Worm (Caenorhabditis elegans) whole organism, midembryonic: Measurements from ENCODE around the gene vit-1.

ENCODE experiments used
- T22C8.4 ChIP-seq: fragments of 200-800 bp; sonication (Bioruptor generic); IDR thresholded peaks from 2 replicates; pipeline ENCODE4 v1.3.6; 2022; ENCODE audit warnings: missing genetic modification characterization, missing compliant biosample characterization
- cog-1 ChIP-seq: sonication (generic microtip); optimal IDR thresholded peaks from 2 replicates; lab custom pipeline; 2016; ENCODE audit warnings: missing genetic modification characterization, missing compliant biosample characterization
- flt-1 ChIP-seq: fragments of 200-800 bp; sonication (Bioruptor generic); IDR thresholded peaks from 2 replicates; pipeline ENCODE4 v1.3.6; 2022; ENCODE audit warnings: missing genetic modification characterization, missing compliant biosample characterization
- klf-2 ChIP-seq: fragments of 200-800 bp; sonication (Bioruptor generic); conservative IDR thresholded peaks from 2 replicates; pipeline ENCODE4 v1.3.6; 2022; ENCODE audit warnings: missing genetic modification reagents, missing genetic modification characterization, missing compliant biosample characterization
- med-1 ChIP-seq: sonication (generic microtip); optimal IDR thresholded peaks from 2 replicates; lab custom pipeline; 2017; ENCODE audit warnings: missing genetic modification characterization, mild to moderate bottlenecking, missing compliant biosample characterization, antibody characterized with exemption, missing genetic modification reagents; ENCODE audit not compliant: insufficient read depth
- ref-1 ChIP-seq: fragments of 200-800 bp; sonication (Bioruptor generic); conservative IDR thresholded peaks from 2 replicates; pipeline ENCODE4 v1.3.6; 2022; ENCODE audit warnings: missing genetic modification reagents, missing genetic modification characterization, missing compliant biosample characterization
- tab-1 ChIP-seq: fragments of 200-800 bp; sonication (Bioruptor generic); IDR thresholded peaks from 2 replicates; pipeline ENCODE4 v1.3.6; 2022; ENCODE audit warnings: missing genetic modification characterization, missing compliant biosample characterization
- ztf-23 ChIP-seq: fragments of 200-800 bp; sonication (Bioruptor generic); IDR thresholded peaks from 2 replicates; pipeline ENCODE4 v1.3.6; 2022; ENCODE audit warnings: missing genetic modification reagents, missing genetic modification characterization, missing compliant biosample characterization
- ztf-29 ChIP-seq: fragments of 200-800 bp; sonication (Bioruptor generic); IDR thresholded peaks from 2 replicates; pipeline ENCODE4 v1.3.6; 2022; ENCODE audit warnings: missing genetic modification reagents, missing genetic modification characterization, missing compliant biosample characterization

Gene vit-1

ce11 chrX:7778786-7779185 lies 51.1 kb downstream of the vit-1 start:
- no peak for TF ChIP-seq ref-1 (GFP tag; lab: Robert Waterston, UW)
- no peak for TF ChIP-seq ztf-23 (GFP tag; lab: Robert Waterston, UW)
- no peak for TF ChIP-seq ztf-29 (GFP tag; lab: Robert Waterston, UW)
- no peak for TF ChIP-seq flt-1
- TF ChIP-seq klf-2 (GFP tag; lab: Robert Waterston, UW), result no peak
- TF ChIP-seq cog-1 (tag; lab: Kevin White, UChicago), result no peak
- TF ChIP-seq med-1 (GFP tag; lab: Kevin White, UChicago), result no peak
- TF ChIP-seq T22C8.4 (GFP tag; lab: Robert Waterston, UW), result no peak
- TF ChIP-seq tab-1 (GFP tag; lab: Robert Waterston, UW), result no peak

ce11 chrX:7779527-7780033 lies 51.9 kb downstream of the vit-1 start, which contains the start of gene ZK154.1:
TSS of gene ZK154.1 (plus strand) at chrX:7779577.
- TF ChIP-seq tab-1 (GFP tag; lab: Robert Waterston, UW) (no peak), flt-1 (no peak), ztf-23 (GFP tag; lab: Robert Waterston, UW) (no peak), klf-2 (GFP tag; lab: Robert Waterston, UW) (no peak), cog-1 (tag; lab: Kevin White, UChicago) (no peak), ref-1 (GFP tag; lab: Robert Waterston, UW) (no peak), ztf-29 (GFP tag; lab: Robert Waterston, UW) (no peak), T22C8.4 (GFP tag; lab: Robert Waterston, UW) (no peak), med-1 (GFP tag; lab: Kevin White, UChicago) (no peak)

- TF ChIP-seq tab-1 (GFP tag; lab: Robert Waterston, UW) (no peak), flt-1 (no peak), klf-2 (GFP tag; lab: Robert Waterston, UW) (no peak), med-1 (GFP tag; lab: Kevin White, UChicago) (no peak), T22C8.4 (GFP tag; lab: Robert Waterston, UW) (no peak), ztf-29 (GFP tag; lab: Robert Waterston, UW) (no peak)
These were observed 54.1 kb downstream of the vit-1 start for ce11 chrX:7781827-7782226.

- TF ChIP-seq klf-2 (GFP tag; lab: Robert Waterston, UW) (no peak), ztf-29 (GFP tag; lab: Robert Waterston, UW) (no peak), flt-1 (no peak), ref-1 (GFP tag; lab: Robert Waterston, UW) (no peak), tab-1 (GFP tag; lab: Robert Waterston, UW) (no peak), med-1 (GFP tag; lab: Kevin White, UChicago) (no peak), T22C8.4 (GFP tag; lab: Robert Waterston, UW) (no peak), ztf-23 (GFP tag; lab: Robert Waterston, UW) (no peak), cog-1 (tag; lab: Kevin White, UChicago) (no peak)
These were observed 54.7 kb downstream of the vit-1 start, which contains the start of gene ZK154.4 for ce11 chrX:7782389-7782788. TSS of gene ZK154.4 (minus strand) at chrX:7782415.
